Worm (Caenorhabditis elegans) whole organism, young adult: ENCODE measurements around the gene rrc-1.

Experiments
- D2030.7 ChIP-seq: fragments of 200-800 bp; sonication (Bioruptor generic); IDR thresholded peaks from 2 replicates; pipeline ENCODE4 v1.3.6; 2022; ENCODE audit warnings: missing genetic modification reagents, missing genetic modification characterization, missing compliant biosample characterization
- F37B4.10 ChIP-seq: fragments of 200-800 bp; sonication (Bioruptor generic); IDR thresholded peaks from 2 replicates; pipeline ENCODE4 v1.3.6; 2022; ENCODE audit warnings: missing genetic modification characterization, missing compliant biosample characterization
- F39B2.1 ChIP-seq: fragments of 200-800 bp; sonication (Bioruptor generic); IDR thresholded peaks from 2 replicates; pipeline ENCODE4 v1.3.6; 2022; ENCODE audit warnings: missing genetic modification reagents, missing genetic modification characterization, missing compliant biosample characterization
- Y79H2A.3 ChIP-seq: fragments of 200-800 bp; sonication (Bioruptor generic); conservative IDR thresholded peaks from 2 replicates; pipeline ENCODE4 v1.3.6; 2022; ENCODE audit warnings: missing genetic modification reagents, missing genetic modification characterization, missing compliant biosample characterization
- ama-1 ChIP-seq, 3 experiments: fragments of 150-350 bp in 1 of 3; sonication (generic microtip) in 2 of 3; optimal IDR thresholded peaks; 2 replicates each; lab custom pipeline; 2014 to 2018; ENCODE audit warnings: missing biosample characterization in 2 of 3, missing genetic modification characterization in 2 of 3, missing genetic modification reagents in 2 of 3
- dpl-1 ChIP-seq: fragments of 150-350 bp; optimal IDR thresholded peaks from 2 replicates; lab custom pipeline; 2014; ENCODE audit warnings: missing biosample characterization, missing genetic modification reagents, missing genetic modification characterization
- fkh-3 ChIP-seq: sonication (generic microtip); optimal IDR thresholded peaks from 2 replicates; lab custom pipeline; 2016; ENCODE audit warnings: mild to moderate bottlenecking, missing genetic modification characterization, missing compliant biosample characterization
- lin-26 ChIP-seq: fragments of 200-800 bp; sonication (Bioruptor generic); IDR thresholded peaks from 2 replicates; pipeline ENCODE4 v1.3.6; 2022; ENCODE audit warnings: missing genetic modification reagents, missing genetic modification characterization, missing compliant biosample characterization
- lsy-27 ChIP-seq: sonication (generic microtip); optimal IDR thresholded peaks from 2 replicates; lab custom pipeline; 2017; ENCODE audit warnings: missing genetic modification characterization, mild to moderate bottlenecking, missing compliant biosample characterization, antibody characterized with exemption, missing genotype, borderline replicate concordance; ENCODE audit not compliant: insufficient read depth
- mes-4 ChIP-seq: sonication (generic microtip); optimal IDR thresholded peaks from 2 replicates; lab custom pipeline; 2016; ENCODE audit warnings: missing genotype, missing genetic modification characterization, missing compliant biosample characterization
- snpc-4 ChIP-seq, 5 experiments: fragments of 150-350 bp in 1 of 5; sonication (generic microtip) in 4 of 5; optimal IDR thresholded peaks; 2 replicates each; lab custom pipeline; 2014 to 2018; ENCODE audit warnings: missing genetic modification characterization in 5 of 5, missing biosample characterization in 3 of 5, antibody characterized with exemption in 2 of 5, mild to moderate bottlenecking in 2 of 5, missing compliant biosample characterization in 2 of 5, missing genotype in 2 of 5, moderate library complexity in 2 of 5, missing genetic modification reagents in 1 of 5
- tlf-1 ChIP-seq: fragments of 200-800 bp; sonication (Bioruptor generic); optimal IDR thresholded peaks from 2 replicates; lab custom pipeline; 2018; ENCODE audit warnings: mild to moderate bottlenecking, missing genetic modification characterization, missing compliant biosample characterization
- unc-62 ChIP-seq: fragments of 150-350 bp; optimal IDR thresholded peaks from 2 replicates; lab custom pipeline; 2014; ENCODE audit warnings: missing biosample characterization, missing genetic modification reagents, missing genetic modification characterization

DNA sequence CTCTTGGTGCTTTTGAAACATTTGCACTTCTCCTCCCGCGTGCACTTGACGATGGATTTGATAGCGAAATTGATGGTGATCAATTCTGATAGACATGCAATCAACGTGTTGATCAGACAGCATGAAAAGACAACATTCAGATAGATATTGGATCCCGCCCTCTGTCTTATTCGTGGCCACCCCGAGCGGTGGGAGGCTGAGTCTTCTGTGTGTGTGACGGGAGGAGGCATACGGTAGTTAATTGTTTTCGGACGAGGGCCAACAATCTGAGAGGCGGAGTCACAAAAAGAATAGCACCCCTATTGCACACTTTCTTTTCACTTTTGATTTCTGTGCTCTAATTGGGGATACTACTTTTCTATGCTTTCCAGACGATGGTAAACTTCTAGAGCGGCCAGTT is 14.8 kb upstream of the rrc-1 start:
- TF ChIP-seq snpc-4 (GFP tag; optimal IDR thresholded peaks at IDR 0.05; lab: Kevin White, UChicago) (no peak), snpc-4 (tag; optimal IDR thresholded peaks at IDR 0.05; lab: Kevin White, UChicago) (no peak), tlf-1 (no peak), lsy-27 (no peak), dpl-1 (no peak), lin-26 (GFP tag; lab: Robert Waterston, UW) (no peak), mes-4 (tag; lab: Kevin White, UChicago) (no peak), D2030.7 (GFP tag; lab: Robert Waterston, UW) (no peak), unc-62 (GFP tag; lab: Kevin White, UChicago) (no peak), F39B2.1 (GFP tag; lab: Robert Waterston, UW) (no peak), F37B4.10 (no peak), ama-1 (optimal IDR thresholded peaks at IDR 0.05; lab: Kevin White, UChicago) (no peak), ama-1 (GFP tag; optimal IDR thresholded peaks at IDR 0.05; lab: Kevin White, UChicago) (no peak), Y79H2A.3 (no peak), fkh-3 (tag; lab: Kevin White, UChicago) (no peak)
